Fruit fly (Drosophila melanogaster) whole organism, embryonic: Measurements from ENCODE around the gene CG6574.

Experiments
- Ada2b ChIP-seq: fragments of 200-800 bp; sonication (Bioruptor generic); IDR thresholded peaks from 2 replicates; pipeline ENCODE4 v1.3.6; 2022; ENCODE audit warnings: missing biosample characterization, missing genetic modification characterization
- Atf3 ChIP-seq: fragments of 200-800 bp; sonication (Bioruptor generic); optimal IDR thresholded peaks from 3 replicates; lab custom pipeline; 2016; ENCODE audit warnings: missing biosample characterization, missing genetic modification characterization
- CG10366 ChIP-seq: fragments of 200-800 bp; sonication (Bioruptor generic); IDR thresholded peaks from 2 replicates; pipeline ENCODE4 v1.3.6; 2022; ENCODE audit warnings: missing biosample characterization, missing genetic modification characterization
- CG11398 ChIP-seq: fragments of 200-800 bp; sonication (Bioruptor generic); optimal IDR thresholded peaks from 2 replicates; lab custom pipeline; 2016; ENCODE audit warnings: missing biosample characterization, missing genetic modification characterization
- CG11560 ChIP-seq: fragments of 200-800 bp; sonication (Bioruptor generic); IDR thresholded peaks from 3 replicates; pipeline ENCODE4 v1.3.6; 2022; ENCODE audit warnings: missing biosample characterization, missing genetic modification characterization
- CG13894 ChIP-seq: fragments of 200-800 bp; sonication (Bioruptor generic); optimal IDR thresholded peaks from 3 replicates; lab custom pipeline; 2018; ENCODE audit warnings: missing biosample characterization, mild to moderate bottlenecking, missing genetic modification characterization, moderate library complexity
- CG16863 ChIP-seq: fragments of 200-800 bp; sonication (Bioruptor generic); optimal IDR thresholded peaks from 3 replicates; lab custom pipeline; 2016; ENCODE audit warnings: missing biosample characterization, missing genetic modification characterization
- CG17359 ChIP-seq: fragments of 200-800 bp; sonication (Bioruptor generic); optimal IDR thresholded peaks from 3 replicates; lab custom pipeline; 2018; ENCODE audit warnings: missing biosample characterization, mild to moderate bottlenecking, missing genetic modification characterization, moderate library complexity
- CG17802 ChIP-seq: fragments of 200-800 bp; sonication (Bioruptor generic); optimal IDR thresholded peaks from 2 replicates; lab custom pipeline; 2018; ENCODE audit warnings: missing biosample characterization, mild to moderate bottlenecking, missing genetic modification characterization, moderate library complexity
- CG1832 ChIP-seq: fragments of 200-800 bp; sonication (Bioruptor generic); optimal IDR thresholded peaks from 2 replicates; lab custom pipeline; 2017; ENCODE audit warnings: missing biosample characterization, mild to moderate bottlenecking, missing genetic modification characterization, inconsistent platforms
- CG2129 ChIP-seq: fragments of 200-800 bp; sonication (Bioruptor generic); IDR thresholded peaks from 2 replicates; pipeline ENCODE4 v1.3.6; 2022; ENCODE audit warnings: missing biosample characterization, missing genetic modification characterization; ENCODE audit not compliant: partially characterized antibody
- CG32772 ChIP-seq: fragments of 200-800 bp; sonication (Bioruptor generic); IDR thresholded peaks from 2 replicates; pipeline ENCODE4 v1.3.6; 2022; ENCODE audit warnings: missing biosample characterization, missing genetic modification characterization
- CG3407 ChIP-seq: fragments of 200-800 bp; sonication (Bioruptor generic); optimal IDR thresholded peaks from 2 replicates; lab custom pipeline; 2018; ENCODE audit warnings: missing biosample characterization, mild to moderate bottlenecking, missing genetic modification characterization
- CG3726 ChIP-seq: fragments of 200-800 bp; sonication (Bioruptor generic); IDR thresholded peaks from 3 replicates; pipeline ENCODE4, ENCODE4 v1.3.6; 2022; ENCODE audit warnings: missing biosample characterization, missing genetic modification characterization
- CG3847 ChIP-seq: fragments of 200-800 bp; sonication (Bioruptor generic); IDR thresholded peaks from 2 replicates; pipeline ENCODE4 v1.3.6; 2022; ENCODE audit warnings: missing biosample characterization, missing genetic modification characterization
- CG4820 ChIP-seq: fragments of 200-800 bp; sonication (Bioruptor generic); optimal IDR thresholded peaks from 3 replicates; lab custom pipeline; 2016; ENCODE audit warnings: missing biosample characterization, missing genetic modification characterization
- CG6689 ChIP-seq: fragments of 200-800 bp; sonication (Bioruptor generic); IDR thresholded peaks from 2 replicates; pipeline ENCODE4 v1.3.6; 2022; ENCODE audit warnings: missing biosample characterization, missing genetic modification characterization
- CG7928 ChIP-seq: fragments of 200-800 bp; sonication (Bioruptor generic); optimal IDR thresholded peaks from 2 replicates; lab custom pipeline; 2017; ENCODE audit warnings: missing biosample characterization, mild to moderate bottlenecking, missing genetic modification characterization
- CG9727 ChIP-seq: fragments of 200-800 bp; sonication (Bioruptor generic); optimal IDR thresholded peaks from 3 replicates; lab custom pipeline; 2017; ENCODE audit warnings: missing biosample characterization, mild to moderate bottlenecking, missing genetic modification characterization
- Dll ChIP-seq: fragments of 200-800 bp; sonication (Bioruptor generic); IDR thresholded peaks from 4 replicates; pipeline ENCODE4 v1.3.6; 2022; ENCODE audit warnings: missing biosample characterization, missing genetic modification characterization; ENCODE audit not compliant: partially characterized antibody
- Doc2 ChIP-seq: fragments of 200-800 bp; sonication (Bioruptor generic); IDR thresholded peaks from 2 replicates; pipeline ENCODE4 v1.3.6; 2022; ENCODE audit warnings: missing biosample characterization, missing genetic modification characterization
- Eip74EF ChIP-seq, 2 experiments: fragments of 200-800 bp in 1 of 2; fragments of >200 bp in 1 of 2; sonication (Bioruptor generic) in 1 of 2; optimal IDR thresholded peaks; 2 replicates each; lab custom pipeline; 2017 to 2019; ENCODE audit warnings: missing biosample characterization in 2 of 2, missing genetic modification characterization in 2 of 2, mild to moderate bottlenecking in 1 of 2, moderate library complexity in 1 of 2
- Ets65A ChIP-seq: fragments of 200-800 bp; sonication (Bioruptor generic); peaks from one replicate; lab custom pipeline; 2016; ENCODE audit warnings: missing biosample characterization, missing genetic modification characterization
- Fer3 ChIP-seq: fragments of 200-800 bp; sonication (Bioruptor generic); optimal IDR thresholded peaks from 2 replicates; lab custom pipeline; 2018; ENCODE audit warnings: missing biosample characterization, mild to moderate bottlenecking, missing genetic modification characterization, moderate library complexity
- Hey ChIP-seq: fragments of 200-800 bp; sonication (Bioruptor generic); optimal IDR thresholded peaks from 3 replicates; lab custom pipeline; 2018; ENCODE audit warnings: missing biosample characterization, mild to moderate bottlenecking, missing genetic modification characterization
- Hmr ChIP-seq: fragments of 200-800 bp; sonication (Bioruptor generic); optimal IDR thresholded peaks from 3 replicates; lab custom pipeline; 2017; ENCODE audit warnings: mild to moderate bottlenecking, missing biosample characterization, missing genetic modification reagents, missing genetic modification characterization
- Jarid2 ChIP-seq: fragments of 200-800 bp; sonication (Bioruptor generic); optimal IDR thresholded peaks from 3 replicates; lab custom pipeline; 2017; ENCODE audit warnings: mild to moderate bottlenecking, missing biosample characterization, missing genetic modification reagents, missing genetic modification characterization
- MESR4 ChIP-seq: fragments of 200-800 bp; sonication (Bioruptor generic); optimal IDR thresholded peaks from 2 replicates; lab custom pipeline; 2018; ENCODE audit warnings: missing biosample characterization, mild to moderate bottlenecking, missing genetic modification characterization, moderate library complexity
- NC2β ChIP-seq: fragments of 200-800 bp; sonication (Bioruptor generic); optimal IDR thresholded peaks from 2 replicates; lab custom pipeline; 2016; ENCODE audit warnings: missing biosample characterization, missing genetic modification characterization
- Nf-YC ChIP-seq: fragments of 200-800 bp; optimal IDR thresholded peaks from 3 replicates; lab custom pipeline; 2019; ENCODE audit warnings: missing biosample characterization, mild to moderate bottlenecking, missing genetic modification characterization, moderate library complexity
- NfI ChIP-seq: fragments of 200-800 bp; sonication (Bioruptor generic); optimal IDR thresholded peaks from 3 replicates; lab custom pipeline; 2018; ENCODE audit warnings: missing biosample characterization, mild to moderate bottlenecking, missing genetic modification characterization, moderate library complexity
- Optix ChIP-seq: fragments of 200-800 bp; sonication (Bioruptor generic); IDR thresholded peaks from 3 replicates; pipeline ENCODE4 v1.3.6; 2022; ENCODE audit warnings: missing biosample characterization, missing genetic modification characterization
- Ravus ChIP-seq: fragments of 200-800 bp; sonication (Bioruptor generic); IDR thresholded peaks from 2 replicates; pipeline ENCODE4 v1.3.6; 2022; ENCODE audit warnings: missing biosample characterization, missing genetic modification characterization
- Sox102F ChIP-seq: fragments of 200-800 bp; sonication (Bioruptor generic); optimal IDR thresholded peaks from 2 replicates; lab custom pipeline; 2018; ENCODE audit warnings: missing biosample characterization, mild to moderate bottlenecking, missing genetic modification characterization, moderate library complexity
- crp ChIP-seq, 2 experiments: fragments of 200-800 bp; sonication (Bioruptor generic); optimal IDR thresholded peaks; 2 replicates in 1 of 2; 3 replicates in 1 of 2; lab custom pipeline; 2017; ENCODE audit warnings: missing biosample characterization in 2 of 2, missing genetic modification characterization in 2 of 2, mild to moderate bottlenecking in 1 of 2, moderate library complexity in 1 of 2
- cwo ChIP-seq: fragments of 200-800 bp; sonication (Bioruptor generic); optimal IDR thresholded peaks from 3 replicates; lab custom pipeline; 2017; ENCODE audit warnings: missing biosample characterization, missing genetic modification characterization, mild to moderate bottlenecking, moderate library complexity, missing genetic modification reagents
- disco-r ChIP-seq: fragments of 200-800 bp; sonication (Bioruptor generic); optimal IDR thresholded peaks from 2 replicates; lab custom pipeline; 2016; ENCODE audit warnings: missing biosample characterization, missing genetic modification characterization
- gcm ChIP-seq: fragments of 200-800 bp; sonication (Bioruptor generic); optimal IDR thresholded peaks from 2 replicates; lab custom pipeline; 2019; ENCODE audit warnings: missing biosample characterization, mild to moderate bottlenecking, missing genetic modification characterization, moderate library complexity
- hb ChIP-seq: fragments of 200-800 bp; sonication (Bioruptor generic); IDR thresholded peaks from 3 replicates; pipeline ENCODE4 v1.3.6; 2022; ENCODE audit warnings: missing biosample characterization, missing genetic modification characterization; ENCODE audit not compliant: partially characterized antibody
- lmd ChIP-seq: fragments of 200-800 bp; sonication (Bioruptor generic); IDR thresholded peaks from 2 replicates; pipeline ENCODE4 v1.3.6; 2022; ENCODE audit warnings: missing biosample characterization, missing genetic modification characterization
- nau ChIP-seq: fragments of 200-800 bp; sonication (Bioruptor generic); optimal IDR thresholded peaks from 3 replicates; lab custom pipeline; 2017; ENCODE audit warnings: missing biosample characterization, mild to moderate bottlenecking, missing genetic modification characterization, missing genetic modification reagents
- nerfin-2 ChIP-seq: fragments of 200-800 bp; sonication (Bioruptor generic); IDR thresholded peaks from 2 replicates; pipeline ENCODE4 v1.3.6; 2022; ENCODE audit warnings: missing biosample characterization, missing genetic modification characterization; ENCODE audit not compliant: partially characterized antibody
- odd ChIP-seq: fragments of 200-800 bp; sonication (Bioruptor generic); optimal IDR thresholded peaks from 2 replicates; lab custom pipeline; 2017; ENCODE audit warnings: missing biosample characterization, mild to moderate bottlenecking, missing genetic modification characterization
- pzg ChIP-seq: fragments of 200-800 bp; sonication (Bioruptor generic); optimal IDR thresholded peaks from 3 replicates; lab custom pipeline; 2018; ENCODE audit warnings: missing biosample characterization, mild to moderate bottlenecking, missing genetic modification characterization, moderate library complexity
- ro ChIP-seq: fragments of 200-800 bp; sonication (Bioruptor generic); IDR thresholded peaks from 2 replicates; pipeline ENCODE4 v1.3.6; 2022; ENCODE audit warnings: missing biosample characterization, missing genetic modification characterization
- sim ChIP-seq: fragments of 200-800 bp; sonication (Bioruptor generic); IDR thresholded peaks from 2 replicates; pipeline ENCODE4 v1.3.6; 2022; ENCODE audit warnings: missing biosample characterization, missing genetic modification characterization
- ttk ChIP-seq: fragments of 200-800 bp; sonication (Bioruptor generic); IDR thresholded peaks from 2 replicates; pipeline ENCODE4 v2.1.2; 2022; ENCODE audit warnings: missing biosample characterization, missing genetic modification characterization
- vfl ChIP-seq: fragments of 200-800 bp; sonication (Bioruptor generic); optimal IDR thresholded peaks from 2 replicates; lab custom pipeline; 2016; ENCODE audit warnings: missing biosample characterization, missing genetic modification characterization
- z ChIP-seq: fragments of 200-800 bp; sonication (Bioruptor generic); IDR thresholded peaks from 3 replicates; pipeline ENCODE4 v1.3.6; 2022; ENCODE audit warnings: missing biosample characterization, missing genetic modification characterization

The CG6574 gene

DNA sequence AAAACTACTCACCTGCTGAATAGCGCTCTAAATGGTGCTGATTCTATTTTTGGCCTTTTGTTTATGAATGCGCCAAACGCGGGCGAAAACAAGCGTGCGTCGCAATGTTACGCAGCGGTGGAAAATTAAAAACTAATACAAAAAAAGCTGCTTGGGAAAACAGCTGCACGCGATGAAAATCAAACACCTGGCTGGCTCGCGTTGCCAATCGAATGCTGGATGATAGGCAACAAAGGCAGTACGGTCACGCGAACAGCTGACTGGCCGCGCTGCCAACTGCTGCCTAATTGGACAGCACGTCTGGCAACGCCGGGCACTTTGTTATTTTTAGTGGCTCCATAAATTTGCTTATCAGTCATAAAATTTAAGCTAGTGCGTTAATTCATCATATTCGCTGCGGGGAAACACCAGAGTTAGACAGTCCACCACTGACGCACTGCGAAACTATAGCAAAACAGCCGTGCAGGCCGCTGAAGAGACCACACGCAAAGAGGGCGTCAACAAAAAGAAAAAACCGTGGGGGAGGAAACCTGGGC lies 5.7 kb upstream of the CG6574 start, which contains the start of the genes SelR and Tsp86D (continued):
- TF ChIP-seq hb (GFP tag; lab: Robert Waterston, UW), result 0 out of 3 replicates have a peak, but pooled peaks have one; percentile 28
- no peak for TF ChIP-seq CG16863 (GFP tag; lab: Kevin White, UChicago)
- TF ChIP-seq NC2β (GFP tag; lab: Kevin White, UChicago), result peak; percentile 31
- no peak for TF ChIP-seq CG3726
- no peak for TF ChIP-seq Hey (tag; lab: Kevin White, UChicago)
- no peak for TF ChIP-seq CG4820 (GFP tag; lab: Kevin White, UChicago)
- TF ChIP-seq CG3407 (GFP tag; lab: Kevin White, UChicago), result no peak
- peak; percentile 84 for TF ChIP-seq CG13894 (tag; lab: Kevin White, UChicago)
- TF ChIP-seq crp (GFP tag; optimal IDR thresholded peaks at IDR 0.05; lab: Kevin White, UChicago), result peak; percentile 96 to 100
- 0 out of 3 replicates have a peak, but pooled peaks have one; percentile 33 for TF ChIP-seq Optix (GFP tag; lab: Robert Waterston, UW)
- TF ChIP-seq Hmr (GFP tag; lab: Kevin White, UChicago), result peak; percentile 67
- TF ChIP-seq ro (GFP tag; lab: Robert Waterston, UW), result no peak
- TF ChIP-seq MESR4 (GFP tag; lab: Kevin White, UChicago), result peak; percentile 87
- TF ChIP-seq Fer3 (tag; lab: Kevin White, UChicago), result peak; percentile 36
- TF ChIP-seq CG1832, result no peak
- TF ChIP-seq ttk (GFP tag; lab: Robert Waterston, UW), result 0 out of 2 replicates have a peak, but pooled peaks have one; percentile 17
- TF ChIP-seq odd (GFP tag; lab: Kevin White, UChicago), result peak; percentile 35
- TF ChIP-seq CG11398 (GFP tag; lab: Kevin White, UChicago), result no peak
- peak; percentile 75 for TF ChIP-seq Dll (GFP tag; lab: Robert Waterston, UW)
- no peak for TF ChIP-seq Doc2
- TF ChIP-seq Ravus (GFP tag; lab: Robert Waterston, UW), result no peak
- peak; percentile 97 for TF ChIP-seq pzg (GFP tag; lab: Kevin White, UChicago)
- peak in 1 of 2 experiments; percentile 46 for TF ChIP-seq Eip74EF (GFP tag; optimal IDR thresholded peaks at IDR 0.05; lab: Kevin White, UChicago)
- no peak for TF ChIP-seq Sox102F (GFP tag; lab: Kevin White, UChicago)
- no peak for TF ChIP-seq CG32772 (GFP tag; lab: Robert Waterston, UW)
- no peak for TF ChIP-seq Ada2b
- TF ChIP-seq Ets65A (GFP tag; lab: Kevin White, UChicago), result no peak
- TF ChIP-seq CG6689, result no peak
- TF ChIP-seq Jarid2 (GFP tag; lab: Kevin White, UChicago), result peak; percentile 47
- no peak for TF ChIP-seq CG11560
- TF ChIP-seq vfl (GFP tag; lab: Kevin White, UChicago), result no peak
- TF ChIP-seq CG7928 (GFP tag; lab: Kevin White, UChicago), result peak; percentile 22
- 0 out of 2 replicates have a peak, but pooled peaks have one; percentile 21 for TF ChIP-seq CG2129 (GFP tag; lab: Robert Waterston, UW)
- no peak for TF ChIP-seq Atf3 (GFP tag; lab: Kevin White, UChicago)
- TF ChIP-seq CG17802 (tag; lab: Kevin White, UChicago), result no peak
- TF ChIP-seq CG10366 (GFP tag; lab: Robert Waterston, UW), result no peak
- TF ChIP-seq nau, result peak; percentile 89
- TF ChIP-seq lmd (GFP tag; lab: Robert Waterston, UW), result no peak
- TF ChIP-seq Nf-YC, result peak; percentile 66
- peak; percentile 16 for TF ChIP-seq CG17359 (tag; lab: Kevin White, UChicago)
- TF ChIP-seq nerfin-2, result no peak
- TF ChIP-seq CG3847 (GFP tag; lab: Robert Waterston, UW), result peak; percentile 77
- TF ChIP-seq z, result 0 out of 3 replicates have a peak, but pooled peaks have one; percentile 8
- peak; percentile 42 for TF ChIP-seq CG9727 (GFP tag; lab: Kevin White, UChicago)
- TF ChIP-seq disco-r, result no peak
- peak; percentile 47 for TF ChIP-seq cwo
- peak; percentile 25 for TF ChIP-seq NfI (GFP tag; lab: Kevin White, UChicago)
- TF ChIP-seq gcm (GFP tag; lab: Kevin White, UChicago), result peak; percentile 66
- no peak for TF ChIP-seq sim (GFP tag; lab: Robert Waterston, UW)
